Fruit fly (Drosophila melanogaster) whole organism, embryonic: Measurements from ENCODE around the gene CG12945.

Source experiments
- CG10431 ChIP-seq: fragments of 200-800 bp; sonication (Bioruptor generic); optimal IDR thresholded peaks from 3 replicates; lab custom pipeline; 2018; ENCODE audit warnings: missing biosample characterization, mild to moderate bottlenecking, missing genetic modification characterization
- CG11085 ChIP-seq: fragments of 200-800 bp; sonication (Bioruptor generic); IDR thresholded peaks from 2 replicates; pipeline ENCODE4 v1.3.6; 2022; ENCODE audit warnings: missing biosample characterization, missing genetic modification characterization
- CG12071 ChIP-seq: fragments of 200-800 bp; sonication (Bioruptor generic); optimal IDR thresholded peaks from 3 replicates; lab custom pipeline; 2018; ENCODE audit warnings: missing biosample characterization, mild to moderate bottlenecking, missing genetic modification characterization
- CG14014 ChIP-seq: fragments of 200-800 bp; sonication (Bioruptor generic); IDR thresholded peaks from 2 replicates; pipeline ENCODE4 v1.3.6; 2022; ENCODE audit warnings: missing biosample characterization, missing genetic modification characterization
- CG14441 ChIP-seq: fragments of 200-800 bp; sonication (Bioruptor generic); IDR thresholded peaks from 2 replicates; pipeline ENCODE4 v1.3.6; 2022; ENCODE audit warnings: missing biosample characterization, missing genetic modification characterization
- CG14965 ChIP-seq: fragments of 200-800 bp; sonication (Bioruptor generic); optimal IDR thresholded peaks from 2 replicates; lab custom pipeline; 2016; ENCODE audit warnings: missing biosample characterization, missing genetic modification characterization, borderline replicate concordance
- CG15514 ChIP-seq: fragments of 200-800 bp; sonication (Bioruptor generic); optimal IDR thresholded peaks from 3 replicates; lab custom pipeline; 2017; ENCODE audit warnings: missing biosample characterization, missing genetic modification characterization, mild to moderate bottlenecking, moderate library complexity, missing genetic modification reagents
- CG15696 ChIP-seq: fragments of 200-800 bp; sonication (Bioruptor generic); optimal IDR thresholded peaks from 2 replicates; lab custom pipeline; 2019; ENCODE audit warnings: missing biosample characterization, mild to moderate bottlenecking, missing genetic modification characterization, moderate library complexity
- CG1602 ChIP-seq: fragments of 200-800 bp; sonication (Bioruptor generic); optimal IDR thresholded peaks from 3 replicates; lab custom pipeline; 2016; ENCODE audit warnings: missing biosample characterization, missing genetic modification characterization
- CG16813 ChIP-seq: fragments of 200-800 bp; sonication (Bioruptor generic); IDR thresholded peaks from 3 replicates; pipeline ENCODE4 v1.3.6; 2022; ENCODE audit warnings: missing biosample characterization, missing genetic modification characterization; ENCODE audit not compliant: partially characterized antibody
- CG30020 ChIP-seq: fragments of 200-800 bp; optimal IDR thresholded peaks from 2 replicates; lab custom pipeline; 2019; ENCODE audit warnings: missing biosample characterization, mild to moderate bottlenecking, missing genetic modification characterization, moderate library complexity
- CG34376 ChIP-seq: fragments of 200-800 bp; sonication (Bioruptor generic); optimal IDR thresholded peaks from 2 replicates; lab custom pipeline; 2018; ENCODE audit warnings: missing biosample characterization, mild to moderate bottlenecking, missing genetic modification characterization
- CG4328 ChIP-seq: fragments of 200-800 bp; sonication (Bioruptor generic); optimal IDR thresholded peaks from 3 replicates; lab custom pipeline; 2017; ENCODE audit warnings: missing biosample characterization, missing genetic modification reagents, missing genetic modification characterization
- CG5245 ChIP-seq: fragments of 200-800 bp; sonication (Bioruptor generic); optimal IDR thresholded peaks from 3 replicates; lab custom pipeline; 2016; ENCODE audit warnings: missing biosample characterization, missing genetic modification characterization
- CG7271 ChIP-seq: fragments of 200-800 bp; sonication (Bioruptor generic); optimal IDR thresholded peaks from 2 replicates; lab custom pipeline; 2018; ENCODE audit warnings: missing biosample characterization, mild to moderate bottlenecking, missing genetic modification characterization, moderate library complexity
- CG8281 ChIP-seq: fragments of 200-800 bp; sonication (Bioruptor generic); optimal IDR thresholded peaks from 2 replicates; lab custom pipeline; 2018; ENCODE audit warnings: missing biosample characterization, mild to moderate bottlenecking, missing genetic modification characterization, moderate library complexity
- CG8478 ChIP-seq: fragments of >200 bp; optimal IDR thresholded peaks from 2 replicates; lab custom pipeline; 2018
- CG9727 ChIP-seq: fragments of 200-800 bp; sonication (Bioruptor generic); optimal IDR thresholded peaks from 3 replicates; lab custom pipeline; 2017; ENCODE audit warnings: missing biosample characterization, mild to moderate bottlenecking, missing genetic modification characterization
- CoRest ChIP-seq: fragments of 200-800 bp; sonication (Bioruptor generic); optimal IDR thresholded peaks from 3 replicates; lab custom pipeline; 2018; ENCODE audit warnings: missing biosample characterization, mild to moderate bottlenecking, missing genetic modification characterization, moderate library complexity
- Dbx ChIP-seq: fragments of 200-800 bp; sonication (Bioruptor generic); IDR thresholded peaks from 3 replicates; pipeline ENCODE4 v1.3.6; 2022; ENCODE audit warnings: missing biosample characterization, missing genetic modification characterization
- Ets65A ChIP-seq: fragments of 200-800 bp; sonication (Bioruptor generic); peaks from one replicate; lab custom pipeline; 2016; ENCODE audit warnings: missing biosample characterization, missing genetic modification characterization
- Hand ChIP-seq: fragments of 200-800 bp; sonication (Bioruptor generic); optimal IDR thresholded peaks from 2 replicates; lab custom pipeline; 2017; ENCODE audit warnings: mild to moderate bottlenecking, missing biosample characterization, missing genetic modification reagents, missing genetic modification characterization
- MTF-1 ChIP-seq: fragments of 200-800 bp; sonication (Bioruptor generic); optimal IDR thresholded peaks from 2 replicates; lab custom pipeline; 2018; ENCODE audit warnings: missing biosample characterization, mild to moderate bottlenecking, missing genetic modification characterization, borderline replicate concordance
- Mrtf ChIP-seq: fragments of 200-800 bp; sonication (Bioruptor generic); IDR thresholded peaks from 3 replicates; pipeline ENCODE4 v1.3.6; 2022; ENCODE audit warnings: missing biosample characterization, missing genetic modification characterization
- Scr ChIP-seq: fragments of 200-800 bp; sonication (Bioruptor generic); IDR thresholded peaks from 2 replicates; pipeline ENCODE4 v1.3.6; 2022; ENCODE audit warnings: missing biosample characterization, missing genetic modification characterization; ENCODE audit not compliant: partially characterized antibody
- Sox100B ChIP-seq: fragments of 200-800 bp; sonication (Bioruptor generic); optimal IDR thresholded peaks from 3 replicates; lab custom pipeline; 2018; ENCODE audit warnings: missing biosample characterization, mild to moderate bottlenecking, missing genetic modification characterization
- Sry-δ ChIP-seq: fragments of 200-800 bp; sonication (Bioruptor generic); optimal IDR thresholded peaks from 2 replicates; lab custom pipeline; 2016; ENCODE audit warnings: missing biosample characterization, missing genetic modification characterization
- Ssrp ChIP-seq: fragments of 200-800 bp; sonication (Bioruptor generic); optimal IDR thresholded peaks from 2 replicates; lab custom pipeline; 2018; ENCODE audit warnings: missing biosample characterization, mild to moderate bottlenecking, missing genetic modification characterization, moderate library complexity
- Xrp1 ChIP-seq: fragments of 200-800 bp; sonication (Bioruptor generic); IDR thresholded peaks from 2 replicates; pipeline ENCODE4 v1.3.6; 2022; ENCODE audit warnings: missing biosample characterization, missing genetic modification characterization
- bbx ChIP-seq: fragments of 200-800 bp; sonication (Bioruptor generic); IDR thresholded peaks from 2 replicates; pipeline ENCODE4 v1.3.6; 2022; ENCODE audit warnings: missing biosample characterization, missing genetic modification characterization; ENCODE audit not compliant: partially characterized antibody
- bcd ChIP-seq: fragments of 200-800 bp; sonication (Bioruptor generic); optimal IDR thresholded peaks from 2 replicates; lab custom pipeline; 2017; ENCODE audit warnings: missing biosample characterization, mild to moderate bottlenecking, missing genetic modification characterization
- chinmo ChIP-seq: fragments of 200-800 bp; sonication (Bioruptor generic); IDR thresholded peaks from 4 replicates; pipeline ENCODE4 v1.3.6; 2022; ENCODE audit warnings: missing biosample characterization, missing genetic modification characterization; ENCODE audit not compliant: partially characterized antibody
- ci ChIP-seq: fragments of 200-800 bp; sonication (Bioruptor generic); IDR thresholded peaks from 3 replicates; pipeline ENCODE4 v1.3.6; 2022; ENCODE audit warnings: missing biosample characterization, missing genetic modification characterization
- dysf ChIP-seq: fragments of 200-800 bp; sonication (Bioruptor generic); IDR thresholded peaks from 3 replicates; pipeline ENCODE4 v1.3.6; 2022; ENCODE audit warnings: missing biosample characterization, missing genetic modification characterization
- eve ChIP-seq, 2 experiments: fragments of >200 bp; optimal IDR thresholded peaks; 2 replicates each; lab custom pipeline; 2017; ENCODE audit warnings: missing biosample characterization in 2 of 2, missing genetic modification characterization in 2 of 2
- ftz-f1 ChIP-seq: fragments of 200-800 bp; sonication (Bioruptor generic); optimal IDR thresholded peaks from 2 replicates; lab custom pipeline; 2016; ENCODE audit warnings: missing biosample characterization, missing genetic modification characterization
- fu2 ChIP-seq: fragments of 200-800 bp; sonication (Bioruptor generic); optimal IDR thresholded peaks from 2 replicates; lab custom pipeline; 2016; ENCODE audit warnings: missing biosample characterization, missing genetic modification characterization
- insv ChIP-seq, 2 experiments: fragments of 200-800 bp; sonication (Bioruptor generic); optimal IDR thresholded peaks; 3 replicates each; lab custom pipeline; 2016 to 2018; ENCODE audit warnings: missing biosample characterization in 2 of 2, missing genetic modification characterization in 2 of 2
- nau ChIP-seq: fragments of 200-800 bp; sonication (Bioruptor generic); optimal IDR thresholded peaks from 3 replicates; lab custom pipeline; 2017; ENCODE audit warnings: missing biosample characterization, mild to moderate bottlenecking, missing genetic modification characterization, missing genetic modification reagents
- nerfin-1 ChIP-seq: fragments of 200-800 bp; sonication (Bioruptor generic); optimal IDR thresholded peaks from 3 replicates; lab custom pipeline; 2019; ENCODE audit warnings: missing biosample characterization, mild to moderate bottlenecking, missing genetic modification characterization, moderate library complexity
- p53 ChIP-seq: fragments of 200-800 bp; sonication (Bioruptor generic); optimal IDR thresholded peaks from 2 replicates; lab custom pipeline; 2016; ENCODE audit warnings: missing biosample characterization, missing genetic modification characterization
- pb ChIP-seq: fragments of 200-800 bp; sonication (Bioruptor generic); optimal IDR thresholded peaks from 3 replicates; lab custom pipeline; 2016; ENCODE audit warnings: missing biosample characterization, missing genetic modification characterization
- peb ChIP-seq: fragments of 200-800 bp; sonication (Bioruptor generic); IDR thresholded peaks from 2 replicates; pipeline ENCODE4 v1.3.6; 2022; ENCODE audit warnings: missing biosample characterization, missing genetic modification characterization
- prd ChIP-seq, 3 experiments: fragments of >200 bp in 2 of 3; fragments of 200-800 bp in 1 of 3; sonication (Bioruptor generic) in 1 of 3; optimal IDR thresholded peaks in 2 of 3; IDR thresholded peaks in 1 of 3; 2 replicates in 2 of 3; 3 replicates in 1 of 3; pipeline versions ENCODE4 v1.3.6 to Lab custom; 2017 to 2022; ENCODE audit warnings: missing biosample characterization in 1 of 3, missing genetic modification characterization in 1 of 3
- pzg ChIP-seq: fragments of 200-800 bp; sonication (Bioruptor generic); optimal IDR thresholded peaks from 3 replicates; lab custom pipeline; 2018; ENCODE audit warnings: missing biosample characterization, mild to moderate bottlenecking, missing genetic modification characterization, moderate library complexity
- sob ChIP-seq: fragments of 200-800 bp; sonication (Bioruptor generic); IDR thresholded peaks from 2 replicates; pipeline ENCODE4 v1.3.6; 2022; ENCODE audit warnings: missing biosample characterization, missing genetic modification characterization
- wor ChIP-seq: fragments of 200-800 bp; sonication (Bioruptor generic); IDR thresholded peaks from 2 replicates; pipeline ENCODE4 v1.3.6; 2022; ENCODE audit warnings: missing biosample characterization, missing genetic modification characterization

The CG12945 gene

DNA sequence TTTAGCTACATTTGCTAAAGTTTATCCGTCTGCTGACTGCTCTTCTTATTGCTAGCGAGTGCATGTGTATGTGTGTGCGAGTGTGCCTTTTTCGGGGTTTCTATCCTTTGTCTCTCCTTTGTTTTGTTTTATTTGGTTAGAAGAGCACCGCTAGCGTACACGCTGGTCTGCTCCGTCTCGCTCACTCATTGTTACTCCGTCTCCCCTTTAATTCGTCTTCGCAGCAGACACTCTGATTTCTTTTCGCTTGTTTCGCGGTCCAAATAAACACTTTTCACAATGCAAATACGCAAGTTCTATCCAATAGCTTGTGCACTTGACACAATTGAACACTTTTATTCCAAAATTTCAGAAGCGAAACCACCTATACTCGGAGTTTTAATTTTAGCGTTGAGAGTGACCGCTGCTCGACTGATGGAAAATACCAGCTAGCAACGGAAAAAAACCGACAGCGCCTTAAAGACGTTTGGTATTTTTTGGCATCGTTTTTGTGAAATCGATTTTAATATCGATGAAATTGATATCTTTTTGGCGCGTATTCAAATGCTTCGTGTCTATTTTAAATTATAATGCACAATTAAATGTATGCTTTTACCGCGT is 18.0 kb upstream of the CG12945 start, which contains the start of gene FBXO11 (continued):
- TF ChIP-seq CG1602 (GFP tag; lab: Kevin White, UChicago) (no peak), fu2 (GFP tag; lab: Kevin White, UChicago) (peak; percentile 14), dysf (GFP tag; lab: Robert Waterston, UW) (no peak), peb (GFP tag; lab: Robert Waterston, UW) (no peak), insv (GFP tag; optimal IDR thresholded peaks at IDR 0.05; lab: Kevin White, UChicago) (peak in 1 of 2 experiments; percentile 15), CG15514 (peak; percentile 40), Sry-δ (GFP tag; lab: Kevin White, UChicago) (peak; percentile 60), pzg (GFP tag; lab: Kevin White, UChicago) (peak; percentile 88), CG14965 (GFP tag; lab: Kevin White, UChicago) (no peak), CoRest (tag; lab: Kevin White, UChicago) (peak; percentile 6), CG8478 (peak; percentile 95), chinmo (peak; percentile 69; the same call in 1 of the 4 replicates), MTF-1 (GFP tag; lab: Kevin White, UChicago) (no peak), wor (GFP tag; lab: Robert Waterston, UW) (no peak), nerfin-1 (tag; lab: Kevin White, UChicago) (peak; percentile 32), Mrtf (GFP tag; lab: Robert Waterston, UW) (no peak), ftz-f1 (GFP tag; lab: Kevin White, UChicago) (no peak), Ets65A (GFP tag; lab: Kevin White, UChicago) (no peak), CG9727 (peak; percentile 2), ci (GFP tag; lab: Robert Waterston, UW) (peak; percentile 8; the same call in 1 of the 3 replicates)
- TF ChIP-seq, all 482 proteins: peak for 97

DNA sequence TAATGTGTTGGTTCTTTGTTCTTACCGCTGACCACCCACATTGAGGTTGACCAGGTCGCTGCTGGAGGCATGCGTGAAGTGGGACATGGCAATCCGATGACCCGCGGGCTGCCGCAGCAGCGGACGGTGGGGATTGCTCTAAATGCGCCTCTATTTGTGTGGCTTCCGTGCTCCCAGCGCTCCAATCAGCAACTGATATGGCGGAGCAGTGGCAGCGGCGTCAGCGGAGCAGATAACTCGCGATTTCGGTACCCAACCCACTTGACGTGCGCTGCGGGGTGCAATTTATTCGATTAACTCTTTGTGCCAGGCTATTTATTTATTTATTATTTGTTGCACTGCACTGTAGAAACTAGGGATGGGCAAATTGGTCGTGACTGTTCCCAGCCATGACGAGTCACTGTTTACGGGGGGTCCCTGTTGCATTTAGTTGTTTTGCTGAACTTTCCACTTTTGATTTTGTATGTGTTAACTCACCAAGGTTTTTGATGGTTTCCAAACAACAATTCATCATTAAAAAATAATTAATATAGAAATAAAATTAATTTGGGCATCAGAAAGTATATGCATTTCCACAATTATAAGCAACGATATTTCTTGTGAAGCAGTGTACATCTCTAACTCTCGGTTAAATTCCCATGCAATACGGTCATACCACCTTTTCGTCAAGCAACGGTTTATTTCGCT is 9.8 kb upstream of the CG12945 start, which contains the start of the genes CG9467 and CG8526:
CG9467 (minus strand) TSS at position 383 of the 687 bp plus-strand sequence.
CG8526 (plus strand) TSS at position 637 of the 687 bp plus-strand sequence.
- TF ChIP-seq Ssrp (tag; lab: Kevin White, UChicago): peak; percentile 69
- TF ChIP-seq CG11085 (GFP tag; lab: Robert Waterston, UW): 0 out of 2 replicates have a peak, but pooled peaks have one; percentile 52
- TF ChIP-seq Hand (GFP tag; lab: Kevin White, UChicago): no peak
- peak; percentile 53; the same call in 1 of the 2 replicates for TF ChIP-seq Xrp1 (GFP tag; lab: Robert Waterston, UW)
- TF ChIP-seq nau: no peak
- peak; percentile 90 for TF ChIP-seq Scr
- TF ChIP-seq Sox100B (GFP tag; lab: Kevin White, UChicago): no peak
- no peak for TF ChIP-seq eve (GFP tag; optimal IDR thresholded peaks at IDR 0.05; lab: Kevin White, UChicago)
- no peak for TF ChIP-seq CG8281 (tag; lab: Kevin White, UChicago)
- no peak for TF ChIP-seq p53 (GFP tag; lab: Kevin White, UChicago)
- TF ChIP-seq CG30020 (tag; lab: Kevin White, UChicago): peak; percentile 73
- TF ChIP-seq CG14014 (GFP tag; lab: Robert Waterston, UW): 0 out of 2 replicates have a peak, but pooled peaks have one; percentile 38
- peak; percentile 34 for TF ChIP-seq CG5245
- peak; percentile 29 for TF ChIP-seq CG34376 (GFP tag; lab: Kevin White, UChicago)
- TF ChIP-seq CG14441 (GFP tag; lab: Robert Waterston, UW): peak; percentile 58
- peak; percentile 53; the same call in 1 of the 2 replicates for TF ChIP-seq sob (GFP tag; lab: Robert Waterston, UW)
- TF ChIP-seq CG12071 (GFP tag; lab: Kevin White, UChicago): no peak
- TF ChIP-seq prd (optimal IDR thresholded peaks at IDR 0.05; lab: Kevin White, UChicago): no peak
- TF ChIP-seq prd (GFP tag; IDR thresholded peaks at IDR 0.05; lab: Robert Waterston, UW): peak; percentile 84
- peak; percentile 81 for TF ChIP-seq CG16813 (GFP tag; lab: Robert Waterston, UW)
- no peak for TF ChIP-seq pb (GFP tag; lab: Kevin White, UChicago)
- TF ChIP-seq bbx (GFP tag; lab: Robert Waterston, UW): peak; percentile 32; the same call in 1 of the 2 replicates
- no peak for TF ChIP-seq CG4328 (GFP tag; lab: Kevin White, UChicago)
- TF ChIP-seq CG15696 (tag; lab: Kevin White, UChicago): peak; percentile 77
- no peak for TF ChIP-seq CG10431
- TF ChIP-seq CG7271 (tag; lab: Kevin White, UChicago): no peak
- peak; percentile 67 for TF ChIP-seq bcd (GFP tag; lab: Kevin White, UChicago)
- peak; percentile 70; the same call in 2 of the 3 replicates for TF ChIP-seq Dbx (GFP tag; lab: Robert Waterston, UW)
